Worm (Caenorhabditis elegans) whole organism, young adult: Measurements from ENCODE around the gene str-57.

ENCODE experiments used
- B0035.1 ChIP-seq: sonication (generic microtip); optimal IDR thresholded peaks from 2 replicates; lab custom pipeline; 2016; ENCODE audit warnings: missing genetic modification characterization, mild to moderate bottlenecking, missing compliant biosample characterization, missing genotype, missing genetic modification reagents
- D2030.7 ChIP-seq: fragments of 200-800 bp; sonication (Bioruptor generic); IDR thresholded peaks from 2 replicates; pipeline ENCODE4 v1.3.6; 2022; ENCODE audit warnings: missing genetic modification reagents, missing genetic modification characterization, missing compliant biosample characterization
- F39B2.1 ChIP-seq: fragments of 200-800 bp; sonication (Bioruptor generic); IDR thresholded peaks from 2 replicates; pipeline ENCODE4 v1.3.6; 2022; ENCODE audit warnings: missing genetic modification reagents, missing genetic modification characterization, missing compliant biosample characterization
- ama-1 ChIP-seq, 3 experiments: fragments of 150-350 bp in 1 of 3; sonication (generic microtip) in 2 of 3; optimal IDR thresholded peaks; 2 replicates each; lab custom pipeline; 2014 to 2018; ENCODE audit warnings: missing biosample characterization in 2 of 3, missing genetic modification characterization in 2 of 3, missing genetic modification reagents in 2 of 3
- athp-1 ChIP-seq: sonication (generic microtip); optimal IDR thresholded peaks from 2 replicates; lab custom pipeline; 2017; ENCODE audit warnings: mild to moderate bottlenecking, missing genetic modification characterization, missing compliant biosample characterization
- ceh-40 ChIP-seq: fragments of 200-800 bp; sonication (Bioruptor generic); IDR thresholded peaks from 2 replicates; pipeline ENCODE4 v1.3.6; 2022; ENCODE audit warnings: missing genetic modification characterization, missing compliant biosample characterization
- hlh-12 ChIP-seq: sonication (generic microtip); optimal IDR thresholded peaks from 2 replicates; lab custom pipeline; 2016; ENCODE audit warnings: missing genetic modification characterization, missing compliant biosample characterization
- hlh-26 ChIP-seq: fragments of 200-800 bp; sonication (Bioruptor generic); conservative IDR thresholded peaks from 2 replicates; pipeline ENCODE4 v1.3.6; 2022; ENCODE audit warnings: missing genetic modification reagents, missing genetic modification characterization, missing compliant biosample characterization
- pha-4 ChIP-seq: fragments of 150-350 bp; sonication (generic microtip); optimal IDR thresholded peaks from 2 replicates; lab custom pipeline; 2014; ENCODE audit warnings: missing biosample characterization, missing genetic modification reagents, missing genetic modification characterization
- snpc-4 ChIP-seq, 5 experiments: fragments of 150-350 bp in 1 of 5; sonication (generic microtip) in 4 of 5; optimal IDR thresholded peaks; 2 replicates each; lab custom pipeline; 2014 to 2018; ENCODE audit warnings: missing genetic modification characterization in 5 of 5, missing biosample characterization in 3 of 5, antibody characterized with exemption in 2 of 5, mild to moderate bottlenecking in 2 of 5, missing compliant biosample characterization in 2 of 5, missing genotype in 2 of 5, moderate library complexity in 2 of 5, missing genetic modification reagents in 1 of 5
- zim-3 ChIP-seq: sonication (generic microtip); optimal IDR thresholded peaks from 2 replicates; lab custom pipeline; 2017; ENCODE audit warnings: mild to moderate bottlenecking, missing genetic modification characterization, moderate library complexity, missing compliant biosample characterization

DNA sequence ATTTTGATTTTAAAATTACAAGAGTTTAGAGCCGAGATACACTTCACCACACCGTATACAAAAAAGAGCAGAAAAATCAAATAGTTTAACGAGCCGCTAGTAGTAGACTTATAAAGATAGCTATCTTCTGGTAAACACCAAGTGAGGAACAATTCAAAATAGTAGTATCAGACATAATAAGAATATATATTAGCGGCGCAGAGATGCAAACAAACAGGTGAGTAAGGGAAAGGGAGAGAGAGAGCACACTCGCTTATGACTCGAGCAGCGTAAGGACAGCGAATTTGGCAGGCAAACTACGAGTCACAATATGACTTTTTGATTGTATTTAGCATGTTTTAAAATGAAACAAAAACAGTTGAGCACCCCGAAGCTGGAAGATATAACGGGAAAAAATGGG is 20.8 kb downstream of the str-57 start:
- no peak for TF ChIP-seq D2030.7
- TF ChIP-seq zim-3 (tag; lab: Kevin White, UChicago) = no peak
- TF ChIP-seq ama-1 (optimal IDR thresholded peaks at IDR 0.05; lab: Kevin White, UChicago) = no peak
- TF ChIP-seq ama-1 (GFP tag; optimal IDR thresholded peaks at IDR 0.05; lab: Kevin White, UChicago) = no peak
- TF ChIP-seq snpc-4 (GFP tag; optimal IDR thresholded peaks at IDR 0.05; lab: Kevin White, UChicago) = no peak
- TF ChIP-seq snpc-4 (tag; optimal IDR thresholded peaks at IDR 0.05; lab: Kevin White, UChicago) = no peak
- no peak for TF ChIP-seq pha-4 (tag; lab: Kevin White, UChicago)
- TF ChIP-seq B0035.1 (tag; lab: Kevin White, UChicago) = no peak
- no peak for TF ChIP-seq ceh-40 (GFP tag; lab: Robert Waterston, UW)
- no peak for TF ChIP-seq athp-1 (tag; lab: Kevin White, UChicago)
- TF ChIP-seq hlh-26 (GFP tag; lab: Robert Waterston, UW) = no peak
- TF ChIP-seq F39B2.1 = no peak
- no peak for TF ChIP-seq hlh-12
